Fruit fly (Drosophila melanogaster): ENCODE data around the gene CG33223.
A peak's percentile ranks its signal among the peaks of the same experiment; 100 is the strongest.

Gene CG33223

dm6 chrX:8483671-8484070, at the start of gene CG33223:
TSS of gene CG33223 (minus strand) at chrX:8483885.
- TF ChIP-seq CTCF (optimal IDR thresholded peaks at IDR 0.05) (no peak), CG8478 (optimal IDR thresholded peaks at IDR 0.05) (no peak)

DNA sequence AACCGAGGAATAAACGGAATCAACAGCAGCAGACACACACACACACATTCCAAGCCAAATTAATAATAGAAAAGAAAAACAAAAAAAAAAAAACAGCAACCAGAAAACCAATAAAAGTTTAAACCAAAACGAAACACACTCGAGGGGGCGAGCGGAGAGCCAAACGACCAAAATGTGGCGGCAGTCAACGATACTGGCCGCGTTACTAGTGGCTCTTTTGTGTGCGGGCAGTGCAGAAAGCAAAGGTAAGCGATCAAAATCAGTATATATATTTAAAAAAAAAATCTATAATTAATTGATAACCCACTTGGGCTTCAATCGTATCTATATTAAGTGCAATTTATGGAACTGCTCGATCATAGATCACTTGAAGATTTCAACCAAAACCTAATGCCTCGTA, 48.1 kb upstream of the CG33223 start:
- TF ChIP-seq CTCF (optimal IDR thresholded peaks at IDR 0.05): no peak
- TF ChIP-seq CG8478 (optimal IDR thresholded peaks at IDR 0.05): no peak

dm6 chrX:8529598-8529997, 45.9 kb upstream of the CG33223 start, which contains the start of gene PIP82:
TSS of gene PIP82 (minus strand) at chrX:8529698.
- no peak for TF ChIP-seq CG8478 (optimal IDR thresholded peaks at IDR 0.05)
- TF ChIP-seq CTCF (optimal IDR thresholded peaks at IDR 0.05): no peak

DNA sequence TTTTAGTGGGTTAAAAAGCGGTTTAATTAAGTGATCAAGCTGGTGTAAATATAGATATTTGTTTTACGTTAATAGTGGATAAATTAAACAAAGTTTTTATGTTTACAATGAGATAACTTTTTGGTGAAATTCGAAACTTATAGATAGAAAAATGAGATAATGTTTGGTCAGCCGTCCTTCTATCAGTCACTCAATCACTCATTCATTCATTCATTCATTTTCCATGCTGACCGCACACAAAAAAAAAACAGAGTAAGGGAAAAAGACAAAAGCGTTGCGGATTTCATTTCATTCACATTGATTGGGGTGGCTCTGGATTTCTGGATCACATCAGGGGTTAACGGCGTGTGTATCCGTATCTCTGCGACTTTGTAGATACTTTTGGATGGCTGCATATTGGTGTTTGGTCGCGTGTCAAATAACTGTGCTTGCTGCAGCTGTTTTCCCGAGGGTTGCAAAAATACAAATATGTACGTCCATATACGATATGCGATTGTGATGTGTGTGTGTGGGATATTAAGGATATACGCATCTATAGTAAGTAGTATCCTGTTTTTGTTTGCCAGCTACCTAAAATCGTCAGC, 40.0 kb upstream of the CG33223 start:
- TF ChIP-seq CTCF (optimal IDR thresholded peaks at IDR 0.05): no peak
- TF ChIP-seq CG8478 (optimal IDR thresholded peaks at IDR 0.05): no peak

- no peak for TF ChIP-seq CTCF (optimal IDR thresholded peaks at IDR 0.05)
- TF ChIP-seq CG8478 (optimal IDR thresholded peaks at IDR 0.05): no peak
These were observed 38.8 kb upstream of the CG33223 start for dm6 chrX:8522504-8522903.

- TF ChIP-seq CTCF (optimal IDR thresholded peaks at IDR 0.05) (no peak), CG8478 (optimal IDR thresholded peaks at IDR 0.05) (no peak)
These were observed 37.8 kb upstream of the CG33223 start for dm6 chrX:8521492-8521891.

DNA sequence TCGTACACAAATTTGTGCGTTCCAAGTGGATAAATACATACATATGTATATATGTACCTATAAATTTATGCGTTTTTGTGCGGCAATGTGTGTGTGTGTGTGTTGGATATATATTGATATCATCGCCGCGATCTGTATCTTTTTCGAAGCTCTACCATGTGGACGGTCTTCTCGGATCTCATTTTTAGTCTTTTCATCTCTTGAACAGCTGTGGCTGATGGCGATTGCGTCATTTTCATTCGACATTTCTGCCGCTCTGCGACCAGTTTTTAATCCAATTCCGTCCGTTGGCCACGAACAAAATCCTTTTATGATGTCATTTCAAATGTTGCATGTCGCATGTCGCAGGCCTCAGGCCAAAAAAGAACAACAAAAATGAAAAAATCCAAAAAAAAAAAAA, 36.8 kb upstream of the CG33223 start:
- TF ChIP-seq CTCF (optimal IDR thresholded peaks at IDR 0.05) (no peak), CG8478 (optimal IDR thresholded peaks at IDR 0.05) (no peak)

- TF ChIP-seq CG8478 (optimal IDR thresholded peaks at IDR 0.05) (no peak), CTCF (optimal IDR thresholded peaks at IDR 0.05) (no peak)
These were observed 34.5 kb upstream of the CG33223 start for dm6 chrX:8518025-8518661.

dm6 chrX:8517121-8518024, 33.7 kb upstream of the CG33223 start, which contains the start of gene Nrg:
TSS of gene Nrg (plus strand) at chrX:8517373.
- no peak for TF ChIP-seq CG8478 (optimal IDR thresholded peaks at IDR 0.05)
- peak; percentile 31 to 46 for TF ChIP-seq CTCF (optimal IDR thresholded peaks at IDR 0.05)

- TF ChIP-seq CTCF (optimal IDR thresholded peaks at IDR 0.05) (no peak), CG8478 (optimal IDR thresholded peaks at IDR 0.05) (no peak)
These were observed 28.6 kb upstream of the CG33223 start for dm6 chrX:8512251-8512650.

DNA sequence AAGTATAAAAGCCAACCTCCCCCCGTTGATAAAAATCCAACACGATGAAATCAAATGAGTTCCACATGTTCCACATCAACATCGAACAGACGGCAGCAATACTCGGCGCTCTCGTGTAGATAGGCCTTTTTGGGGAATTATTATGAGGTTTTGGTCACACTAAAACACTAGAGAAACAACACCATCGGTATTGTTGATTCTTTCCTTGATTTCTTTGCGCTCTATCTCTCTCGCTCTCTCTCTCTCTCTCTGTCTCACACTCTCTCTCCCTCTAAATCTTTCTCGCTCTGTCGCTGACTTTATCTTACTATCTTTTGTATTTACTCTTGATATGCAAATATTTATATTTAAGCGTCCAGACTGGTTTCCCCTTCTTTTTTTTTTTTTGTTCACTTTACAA, 27.0 kb upstream of the CG33223 start:
- TF ChIP-seq CTCF (optimal IDR thresholded peaks at IDR 0.05) (no peak), CG8478 (optimal IDR thresholded peaks at IDR 0.05) (no peak)

dm6 chrX:8505023-8505604, 21.4 kb upstream of the CG33223 start:
- TF ChIP-seq CG8478 (optimal IDR thresholded peaks at IDR 0.05) (no peak), CTCF (optimal IDR thresholded peaks at IDR 0.05) (no peak)

- TF ChIP-seq CG8478 (optimal IDR thresholded peaks at IDR 0.05) (no peak), CTCF (optimal IDR thresholded peaks at IDR 0.05) (no peak)
These were observed 18.4 kb upstream of the CG33223 start for dm6 chrX:8502053-8502452.

- TF ChIP-seq CG8478 (optimal IDR thresholded peaks at IDR 0.05) (no peak), CTCF (optimal IDR thresholded peaks at IDR 0.05) (no peak)
These were observed 17.7 kb upstream of the CG33223 start for dm6 chrX:8501374-8501773.

DNA sequence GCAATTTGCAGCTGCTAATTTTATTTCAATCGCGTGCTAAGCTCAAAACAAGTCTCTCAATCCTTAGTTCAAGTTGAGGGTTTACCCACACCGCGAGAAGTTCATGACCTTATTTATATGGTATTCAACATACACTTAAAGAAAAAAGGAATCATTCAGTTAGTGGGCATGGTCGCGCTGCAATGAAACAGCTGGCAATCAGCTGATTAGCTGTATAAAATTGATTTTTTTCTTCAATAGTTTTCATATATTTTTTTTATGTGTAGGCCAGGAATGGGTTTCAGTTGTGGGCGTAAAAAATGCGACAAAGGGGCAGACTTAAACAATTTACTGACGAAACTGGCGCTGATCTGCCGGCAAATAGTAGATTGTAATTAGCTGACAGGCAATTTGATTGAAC, 15.5 kb upstream of the CG33223 start:
- no peak for TF ChIP-seq CTCF (optimal IDR thresholded peaks at IDR 0.05)
- no peak for TF ChIP-seq CG8478 (optimal IDR thresholded peaks at IDR 0.05)

All from S2 (cell line).